Fruit fly (Drosophila melanogaster) S2 (cell line): ENCODE data around the gene Rpn7.

ENCODE experiments used
- CG8478 ChIP-seq: fragments of >200 bp; optimal IDR thresholded peaks from 2 replicates; lab custom pipeline; 2018
- CTCF ChIP-seq, 2 experiments: fragments of >200 bp; optimal IDR thresholded peaks; 2 replicates each; lab custom pipeline; 2018

DNA sequence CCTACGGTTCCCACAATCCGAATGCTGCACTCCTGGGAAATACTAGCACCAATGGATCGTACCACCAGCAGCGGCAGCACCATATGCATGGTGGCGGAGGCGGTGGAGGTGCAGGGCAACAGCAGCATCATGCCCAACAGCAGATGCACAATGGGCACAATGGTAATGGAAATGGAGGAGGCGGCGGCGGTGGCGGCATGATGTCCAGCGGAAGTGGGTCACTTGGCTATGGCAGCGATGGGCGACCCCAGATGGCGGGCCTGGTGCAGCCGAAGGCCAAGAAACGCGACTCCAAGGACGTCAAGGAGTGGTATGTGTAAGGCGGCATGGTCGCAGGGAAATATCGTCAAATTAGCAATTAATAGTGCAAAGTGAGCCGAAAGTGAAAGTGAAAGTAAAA, 21.7 kb upstream of the Rpn7 start:
- no peak for TF ChIP-seq CG8478 (lab: Kevin White, UChicago)
- no peak for TF ChIP-seq CTCF (optimal IDR thresholded peaks at IDR 0.05; lab: Kevin White, UChicago)
